Fruit fly (Drosophila melanogaster): ENCODE results near the gene Actn.

DNA sequence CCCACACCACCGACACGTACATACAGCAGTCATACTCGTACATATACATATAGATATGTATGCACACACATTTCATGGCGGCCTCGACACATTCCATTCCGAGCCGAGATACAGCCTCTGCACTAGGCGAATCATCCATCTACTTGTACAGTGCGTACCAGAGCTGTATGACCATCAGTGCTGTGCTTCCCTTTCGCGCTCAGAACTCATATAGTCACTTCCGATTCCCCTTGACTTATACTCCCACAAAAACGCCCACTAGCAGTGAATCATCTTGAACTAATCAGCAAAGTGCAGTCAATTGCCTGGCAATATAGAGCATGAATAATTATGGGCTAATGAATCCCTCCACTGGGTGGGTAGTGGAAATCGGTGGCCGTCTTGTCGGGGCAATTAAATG, 47.7 kb upstream of the Actn start:
- TF ChIP-seq psq (optimal IDR thresholded peaks at IDR 0.05) (no peak), CG8478 (optimal IDR thresholded peaks at IDR 0.05) (no peak)

Measured in whole organism.